5 worm cellular contexts compared by ENCODE assay signal in the genomic region with DNA sequence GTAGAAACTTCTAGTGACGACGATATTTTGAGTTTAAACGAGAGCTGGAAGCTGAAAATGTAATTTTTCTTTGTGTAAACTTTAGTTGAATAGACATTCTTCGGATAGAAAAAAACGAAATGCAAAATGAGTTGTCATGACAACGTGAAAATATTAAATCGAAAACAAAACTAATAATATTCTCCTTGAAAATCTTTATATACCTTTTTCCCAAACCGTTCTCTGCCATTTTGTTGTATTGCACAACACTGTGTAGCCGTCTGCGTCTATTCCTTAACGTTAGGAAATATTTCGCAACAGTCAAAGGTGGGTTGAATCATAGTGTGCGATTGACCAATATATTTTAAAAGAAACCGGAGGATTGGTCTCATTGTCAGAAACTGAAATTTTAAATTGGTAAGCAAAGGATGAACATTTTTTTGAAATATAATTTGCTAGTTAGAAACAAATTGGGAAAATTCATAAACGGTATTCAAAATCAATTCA.
TF ChIP-seq lines count a peak whose summit lies in the region.

A gene (minus strand): TSS at position 51 of the 486 bp plus-strand sequence.

TF ChIP-seq in whole organism, L1 larva, 84 proteins besides CTCF, POLR2A, EP300 and RAD21 (continued from another document and continues in another):
- TF ChIP-seq nhr-90 (tag; optimal IDR thresholded peaks at IDR 0.05; lab: Kevin White, UChicago; ENCODE audit: poor library complexity) = peak; percentile 51
- TF ChIP-seq efl-3 (GFP tag; optimal IDR thresholded peaks at IDR 0.05; lab: Kevin White, UChicago) = no peak
- no peak for TF ChIP-seq fkh-4 (tag; optimal IDR thresholded peaks at IDR 0.05; lab: Kevin White, UChicago; ENCODE audit: borderline replicate concordance)
- TF ChIP-seq pqm-1 (tag; optimal IDR thresholded peaks at IDR 0.05; lab: Kevin White, UChicago) = no peak
- no peak for TF ChIP-seq lin-39 (tag; optimal IDR thresholded peaks at IDR 0.05; lab: Kevin White, UChicago)
- no peak for TF ChIP-seq unc-130 (tag; optimal IDR thresholded peaks at IDR 0.05; lab: Kevin White, UChicago)
- TF ChIP-seq ceh-90 (tag; optimal IDR thresholded peaks at IDR 0.05; lab: Kevin White, UChicago) = no peak
- TF ChIP-seq zip-4 (GFP tag; optimal IDR thresholded peaks at IDR 0.05; lab: Kevin White, UChicago) = peak; percentile 96
- TF ChIP-seq alr-1 (tag; optimal IDR thresholded peaks at IDR 0.05; lab: Kevin White, UChicago; ENCODE audit: borderline replicate concordance) = no peak
- TF ChIP-seq fkh-10 (GFP tag; optimal IDR thresholded peaks at IDR 0.05; lab: Kevin White, UChicago) = no peak
- TF ChIP-seq snpc-4 (tag; optimal IDR thresholded peaks at IDR 0.05; lab: Kevin White, UChicago) = no peak
- no peak for TF ChIP-seq ceh-8 (GFP tag; optimal IDR thresholded peaks at IDR 0.05; lab: Kevin White, UChicago)
- TF ChIP-seq skn-1 (tag; optimal IDR thresholded peaks at IDR 0.05; lab: Kevin White, UChicago) = peak; percentile 93
- peak; percentile 9 to 76 for TF ChIP-seq lsy-2 (tag; optimal IDR thresholded peaks at IDR 0.05; lab: Kevin White, UChicago)
- peak; percentile 31 for TF ChIP-seq irx-1 (tag; optimal IDR thresholded peaks at IDR 0.05; lab: Kevin White, UChicago)
- TF ChIP-seq grh-1 (GFP tag; IDR thresholded peaks at IDR 0.05; lab: Robert Waterston, UW) = no peak
- no peak for TF ChIP-seq elt-2 (tag; optimal IDR thresholded peaks at IDR 0.05; lab: Kevin White, UChicago)
- TF ChIP-seq sox-4 (tag; optimal IDR thresholded peaks at IDR 0.05; lab: Kevin White, UChicago) = no peak
- peak; percentile 31 for TF ChIP-seq swsn-7 (tag; optimal IDR thresholded peaks at IDR 0.05; lab: Kevin White, UChicago)
- no peak for TF ChIP-seq unc-30 (tag; optimal IDR thresholded peaks at IDR 0.05; lab: Kevin White, UChicago)
- no peak for TF ChIP-seq zag-1 (tag; optimal IDR thresholded peaks at IDR 0.05; lab: Kevin White, UChicago)
- TF ChIP-seq nhr-77 (tag; optimal IDR thresholded peaks at IDR 0.05; lab: Kevin White, UChicago) = no peak
- TF ChIP-seq hpl-2 (GFP tag; optimal IDR thresholded peaks at IDR 0.05; lab: Kevin White, UChicago) = peak; percentile 64
- TF ChIP-seq C04F5.9 (tag; optimal IDR thresholded peaks at IDR 0.05; lab: Kevin White, UChicago) = no peak
- peak; percentile 22 for TF ChIP-seq nhr-11 (tag; optimal IDR thresholded peaks at IDR 0.05; lab: Kevin White, UChicago)

TF ChIP-seq in whole organism, L2 larva, 48 proteins besides CTCF, POLR2A, EP300 and RAD21 (continued from another document):
- TF ChIP-seq zag-1 (tag; optimal IDR thresholded peaks at IDR 0.05; lab: Kevin White, UChicago) (no peak), nhr-6 (tag; optimal IDR thresholded peaks at IDR 0.05; lab: Kevin White, UChicago) (no peak), nhr-21 (tag; optimal IDR thresholded peaks at IDR 0.05; lab: Kevin White, UChicago) (no peak), R02D3.7 (tag; optimal IDR thresholded peaks at IDR 0.05; lab: Kevin White, UChicago) (no peak), nhr-129 (tag; optimal IDR thresholded peaks at IDR 0.05; lab: Kevin White, UChicago) (peak; percentile 100), unc-55 (GFP tag; optimal IDR thresholded peaks at IDR 0.05; lab: Kevin White, UChicago) (peak; percentile 50), lin-11 (tag; optimal IDR thresholded peaks at IDR 0.05; lab: Kevin White, UChicago) (no peak), nhr-12 (tag; optimal IDR thresholded peaks at IDR 0.05; lab: Kevin White, UChicago) (no peak), snpc-4 (tag; optimal IDR thresholded peaks at IDR 0.05; lab: Kevin White, UChicago) (no peak), nhr-25 (tag; optimal IDR thresholded peaks at IDR 0.05; lab: Kevin White, UChicago) (peak; percentile 57), ZK546.5 (tag; optimal IDR thresholded peaks at IDR 0.05; lab: Kevin White, UChicago) (no peak), nhr-77 (tag; optimal IDR thresholded peaks at IDR 0.05; lab: Kevin White, UChicago) (no peak), skn-1 (tag; optimal IDR thresholded peaks at IDR 0.05; lab: Kevin White, UChicago) (no peak), ceh-16 (tag; optimal IDR thresholded peaks at IDR 0.05; lab: Kevin White, UChicago) (no peak), sem-4 (tag; optimal IDR thresholded peaks at IDR 0.05; lab: Kevin White, UChicago) (no peak), aly-2 (tag; optimal IDR thresholded peaks at IDR 0.05; lab: Kevin White, UChicago) (no peak), nhr-237 (tag; optimal IDR thresholded peaks at IDR 0.05; lab: Kevin White, UChicago) (no peak), F13H6.1 (tag; optimal IDR thresholded peaks at IDR 0.05; lab: Kevin White, UChicago) (peak; percentile 17), C34F6.9 (tag; optimal IDR thresholded peaks at IDR 0.05; lab: Kevin White, UChicago) (peak; percentile 62), gmeb-1 (tag; optimal IDR thresholded peaks at IDR 0.05; lab: Kevin White, UChicago) (peak; percentile 9), mbf-1 (tag; optimal IDR thresholded peaks at IDR 0.05; lab: Kevin White, UChicago) (no peak), unc-62 (GFP tag; optimal IDR thresholded peaks at IDR 0.05; lab: Kevin White, UChicago) (no peak), lin-39 (tag; optimal IDR thresholded peaks at IDR 0.05; lab: Kevin White, UChicago) (no peak)

TF ChIP-seq in whole organism, L3 larva, 47 proteins besides CTCF, POLR2A, EP300 and RAD21 (continued from another document):
- TF ChIP-seq elt-2 (tag; optimal IDR thresholded peaks at IDR 0.05; lab: Kevin White, UChicago) (peak; percentile 36), nhr-25 (tag; optimal IDR thresholded peaks at IDR 0.05; lab: Kevin White, UChicago) (peak; percentile 5), nhr-28 (tag; optimal IDR thresholded peaks at IDR 0.05; lab: Kevin White, UChicago) (no peak), fkh-10 (GFP tag; optimal IDR thresholded peaks at IDR 0.05; lab: Kevin White, UChicago) (no peak), egl-27 (tag; optimal IDR thresholded peaks at IDR 0.05; lab: Kevin White, UChicago) (no peak), nhr-77 (tag; optimal IDR thresholded peaks at IDR 0.05; lab: Kevin White, UChicago) (no peak), zag-1 (tag; optimal IDR thresholded peaks at IDR 0.05; lab: Kevin White, UChicago) (no peak), R02D3.7 (tag; optimal IDR thresholded peaks at IDR 0.05; lab: Kevin White, UChicago) (no peak), ztf-4 (tag; optimal IDR thresholded peaks at IDR 0.05; lab: Kevin White, UChicago) (no peak), ceh-28 (tag; optimal IDR thresholded peaks at IDR 0.05; lab: Kevin White, UChicago) (peak; percentile 43), skn-1 (tag; optimal IDR thresholded peaks at IDR 0.05; lab: Kevin White, UChicago) (peak; percentile 28), ceh-82 (tag; optimal IDR thresholded peaks at IDR 0.05; lab: Kevin White, UChicago) (no peak), ceh-9 (tag; optimal IDR thresholded peaks at IDR 0.05; lab: Kevin White, UChicago) (no peak), nhr-23 (tag; optimal IDR thresholded peaks at IDR 0.05; lab: Kevin White, UChicago) (peak; percentile 72)

TF ChIP-seq in whole organism, L4 larva, 104 proteins besides CTCF, POLR2A, EP300 and RAD21 (continued from another document and continues in another):
- TF ChIP-seq Y105C5A.15 (GFP tag; IDR thresholded peaks at IDR 0.05; lab: Robert Waterston, UW) (no peak), hlh-30 (tag; optimal IDR thresholded peaks at IDR 0.05; lab: Kevin White, UChicago; ENCODE audit: insufficient read depth) (peak; percentile 48), aha-1 (tag; lab: Kevin White, UChicago) (peak; percentile 66), tra-1 (GFP tag; IDR thresholded peaks at IDR 0.05; lab: Robert Waterston, UW) (no peak), dmd-8 (GFP tag; IDR thresholded peaks at IDR 0.05; lab: Robert Waterston, UW) (no peak), F10B5.3 (tag; optimal IDR thresholded peaks at IDR 0.05; lab: Kevin White, UChicago) (no peak), attf-4 (tag; optimal IDR thresholded peaks at IDR 0.05; lab: Kevin White, UChicago) (no peak), madf-5 (GFP tag; IDR thresholded peaks at IDR 0.05; lab: Robert Waterston, UW) (no peak), dve-1 (tag; optimal IDR thresholded peaks at IDR 0.05; lab: Kevin White, UChicago; ENCODE audit: insufficient read depth) (peak; percentile 57), lin-1 (GFP tag; IDR thresholded peaks at IDR 0.05; lab: Robert Waterston, UW) (no peak), F37D6.2 (tag; optimal IDR thresholded peaks at IDR 0.05; lab: Kevin White, UChicago) (no peak), ceh-82 (tag; optimal IDR thresholded peaks at IDR 0.05; lab: Kevin White, UChicago) (no peak), nhr-48 (tag; optimal IDR thresholded peaks at IDR 0.05; lab: Kevin White, UChicago) (no peak), daf-8 (GFP tag; IDR thresholded peaks at IDR 0.05; lab: Robert Waterston, UW) (no peak), lim-7 (GFP tag; IDR thresholded peaks at IDR 0.05; lab: Robert Waterston, UW) (no peak), mdl-1 (tag; optimal IDR thresholded peaks at IDR 0.05; lab: Kevin White, UChicago) (peak in 1 of 2 experiments; percentile 67), hlh-11 (tag; optimal IDR thresholded peaks at IDR 0.05; lab: Kevin White, UChicago) (peak; percentile 56), zip-11 (GFP tag; IDR thresholded peaks at IDR 0.05; lab: Robert Waterston, UW) (no peak), zip-2 (tag; optimal IDR thresholded peaks at IDR 0.05; lab: Kevin White, UChicago) (peak; percentile 100), unc-130 (GFP tag; optimal IDR thresholded peaks at IDR 0.05; lab: Kevin White, UChicago) (no peak), ceh-28 (tag; optimal IDR thresholded peaks at IDR 0.05; lab: Kevin White, UChicago) (no peak), egl-43 (GFP tag; IDR thresholded peaks at IDR 0.05; lab: Robert Waterston, UW) (no peak), Y5F2A.4 (GFP tag; optimal IDR thresholded peaks at IDR 0.05; lab: Kevin White, UChicago) (no peak), ZK546.5 (tag; optimal IDR thresholded peaks at IDR 0.05; lab: Kevin White, UChicago) (no peak), fkh-10 (GFP tag; optimal IDR thresholded peaks at IDR 0.05; lab: Kevin White, UChicago) (no peak), lin-38 (GFP tag; IDR thresholded peaks at IDR 0.05; lab: Robert Waterston, UW) (no peak), zfp-2 (tag; optimal IDR thresholded peaks at IDR 0.05; lab: Kevin White, UChicago) (no peak), dmd-9 (GFP tag; IDR thresholded peaks at IDR 0.05; lab: Robert Waterston, UW) (no peak), tag-97 (GFP tag; IDR thresholded peaks at IDR 0.05; lab: Robert Waterston, UW) (no peak), nhr-11 (tag; optimal IDR thresholded peaks at IDR 0.05; lab: Kevin White, UChicago) (no peak), nhr-42 (GFP tag; IDR thresholded peaks at IDR 0.05; lab: Robert Waterston, UW) (no peak), mep-1 (tag; optimal IDR thresholded peaks at IDR 0.05; lab: Kevin White, UChicago) (peak; percentile 43), skn-1 (tag; optimal IDR thresholded peaks at IDR 0.05; lab: Kevin White, UChicago) (no peak), R02D3.7 (tag; optimal IDR thresholded peaks at IDR 0.05; lab: Kevin White, UChicago) (no peak), ztf-11 (tag; optimal IDR thresholded peaks at IDR 0.05; lab: Kevin White, UChicago) (no peak), mxl-3 (GFP tag; optimal IDR thresholded peaks at IDR 0.05; lab: Kevin White, UChicago) (peak; percentile 32), vab-7 (GFP tag; IDR thresholded peaks at IDR 0.05; lab: Robert Waterston, UW) (no peak), mes-2 (tag; optimal IDR thresholded peaks at IDR 0.05; lab: Kevin White, UChicago; ENCODE audit: poor library complexity, severe bottlenecking) (peak; percentile 54), nhr-237 (tag; optimal IDR thresholded peaks at IDR 0.05; lab: Kevin White, UChicago) (no peak)

TF ChIP-seq in whole organism, young adult, 124 proteins besides CTCF, POLR2A, EP300 and RAD21 (continued from another document):
- TF ChIP-seq lsy-27 (tag; optimal IDR thresholded peaks at IDR 0.05; lab: Kevin White, UChicago; ENCODE audit: borderline replicate concordance, insufficient read depth) (no peak), lir-1 (GFP tag; conservative IDR thresholded peaks at IDR 0.05; lab: Robert Waterston, UW) (no peak), pbrm-1 (GFP tag; IDR thresholded peaks at IDR 0.05; lab: Robert Waterston, UW) (no peak), sdz-38 (tag; optimal IDR thresholded peaks at IDR 0.05; lab: Kevin White, UChicago) (no peak), rcor-1 (GFP tag; IDR thresholded peaks at IDR 0.05; lab: Robert Waterston, UW) (no peak), ztf-25 (GFP tag; IDR thresholded peaks at IDR 0.05; lab: Robert Waterston, UW) (no peak), F49E8.2 (tag; optimal IDR thresholded peaks at IDR 0.05; lab: Kevin White, UChicago; ENCODE audit: insufficient read depth) (no peak), efl-1 (GFP tag; optimal IDR thresholded peaks at IDR 0.05; lab: Kevin White, UChicago) (no peak)
